Worm (Caenorhabditis elegans) whole organism, young adult: Measurements from ENCODE around the gene ttr-49.
A peak's percentile ranks its signal among the peaks of the same experiment; 100 is the strongest.

Experiments used
- B0035.1 ChIP-seq: sonication (generic microtip); optimal IDR thresholded peaks from 2 replicates; lab custom pipeline; 2016; ENCODE audit warnings: missing genetic modification characterization, mild to moderate bottlenecking, missing compliant biosample characterization, missing genotype, missing genetic modification reagents
- F55B11.4 ChIP-seq: sonication (generic microtip); optimal IDR thresholded peaks from 2 replicates; lab custom pipeline; 2016; ENCODE audit warnings: missing compliant biosample characterization, missing genetic modification characterization, borderline replicate concordance; ENCODE audit not compliant: insufficient read depth
- Y53G8AR.9 ChIP-seq: fragments of 200-800 bp; sonication (Bioruptor generic); conservative IDR thresholded peaks from 2 replicates; pipeline ENCODE4 v1.3.6; 2022; ENCODE audit warnings: missing genetic modification reagents, missing genetic modification characterization, missing compliant biosample characterization
- ceh-27 ChIP-seq: fragments of 200-800 bp; sonication (Bioruptor generic); optimal IDR thresholded peaks from 2 replicates; lab custom pipeline; 2018; ENCODE audit warnings: mild to moderate bottlenecking, missing genetic modification characterization, moderate library complexity, missing compliant biosample characterization
- dox-1 ChIP-seq: fragments of 200-800 bp; sonication (Bioruptor generic); IDR thresholded peaks from 2 replicates; pipeline ENCODE4 v1.3.6; 2022; ENCODE audit warnings: missing genetic modification reagents, missing genetic modification characterization, missing compliant biosample characterization
- fkh-3 ChIP-seq: sonication (generic microtip); optimal IDR thresholded peaks from 2 replicates; lab custom pipeline; 2016; ENCODE audit warnings: mild to moderate bottlenecking, missing genetic modification characterization, missing compliant biosample characterization
- hlh-12 ChIP-seq: sonication (generic microtip); optimal IDR thresholded peaks from 2 replicates; lab custom pipeline; 2016; ENCODE audit warnings: missing genetic modification characterization, missing compliant biosample characterization
- lin-26 ChIP-seq: fragments of 200-800 bp; sonication (Bioruptor generic); IDR thresholded peaks from 2 replicates; pipeline ENCODE4 v1.3.6; 2022; ENCODE audit warnings: missing genetic modification reagents, missing genetic modification characterization, missing compliant biosample characterization
- lin-54 ChIP-seq: fragments of 200-800 bp; sonication (Bioruptor generic); optimal IDR thresholded peaks from 2 replicates; lab custom pipeline; 2018; ENCODE audit warnings: mild to moderate bottlenecking, missing genetic modification characterization, missing compliant biosample characterization
- madf-3 ChIP-seq: fragments of 200-800 bp; sonication (Bioruptor generic); IDR thresholded peaks from 2 replicates; pipeline ENCODE4 v1.3.6; 2022; ENCODE audit warnings: missing genetic modification reagents, missing genetic modification characterization, missing compliant biosample characterization
- nfya-2 ChIP-seq: fragments of 200-800 bp; sonication (Bioruptor generic); IDR thresholded peaks from 2 replicates; pipeline ENCODE4 v1.3.6; 2022; ENCODE audit warnings: missing genetic modification reagents, missing genetic modification characterization, missing compliant biosample characterization
- repo-1 ChIP-seq: sonication (generic microtip); optimal IDR thresholded peaks from 2 replicates; lab custom pipeline; 2017; ENCODE audit warnings: mild to moderate bottlenecking, missing genetic modification characterization, missing compliant biosample characterization
- snpc-3.4 ChIP-seq: sonication (generic microtip); optimal IDR thresholded peaks from 2 replicates; lab custom pipeline; 2017; ENCODE audit warnings: missing genetic modification characterization, mild to moderate bottlenecking, missing compliant biosample characterization, antibody characterized with exemption, moderate library complexity, missing genotype, missing genetic modification reagents
- tlf-1 ChIP-seq: fragments of 200-800 bp; sonication (Bioruptor generic); optimal IDR thresholded peaks from 2 replicates; lab custom pipeline; 2018; ENCODE audit warnings: mild to moderate bottlenecking, missing genetic modification characterization, missing compliant biosample characterization
- zim-3 ChIP-seq: sonication (generic microtip); optimal IDR thresholded peaks from 2 replicates; lab custom pipeline; 2017; ENCODE audit warnings: mild to moderate bottlenecking, missing genetic modification characterization, moderate library complexity, missing compliant biosample characterization

The ttr-49 gene

DNA sequence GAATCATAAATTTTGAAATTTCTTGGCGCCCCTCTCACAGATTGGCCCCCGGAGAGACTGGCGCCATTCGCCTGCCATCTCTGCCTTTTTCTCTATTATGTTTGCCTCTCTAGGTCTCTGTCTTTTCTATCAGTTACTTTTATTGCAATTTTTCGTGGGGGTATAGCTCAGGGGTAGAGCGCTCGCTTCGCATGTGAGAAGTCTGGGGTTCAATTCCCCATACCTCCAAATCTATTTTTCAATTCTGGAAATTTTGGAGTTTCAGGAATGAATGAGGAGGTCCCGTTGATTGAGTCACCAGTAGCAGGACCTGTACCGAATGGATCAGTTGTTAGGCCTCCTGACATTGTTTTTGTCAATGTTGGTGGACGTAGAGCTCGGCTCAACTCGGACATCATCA lies 38.3 kb downstream of the ttr-49 start, which contains the start of gene kvs-3 (continued):
- TF ChIP-seq ceh-27 (GFP tag; lab: Kevin White, UChicago) = peak; percentile 77
- peak; percentile 82 for TF ChIP-seq repo-1 (tag; lab: Kevin White, UChicago)
- no peak for TF ChIP-seq tlf-1

- TF ChIP-seq lin-54 (no peak), B0035.1 (tag; lab: Kevin White, UChicago) (no peak), fkh-3 (tag; lab: Kevin White, UChicago) (no peak), Y53G8AR.9 (GFP tag; lab: Robert Waterston, UW) (no peak), F55B11.4 (no peak), snpc-3.4 (tag; lab: Kevin White, UChicago) (no peak), zim-3 (tag; lab: Kevin White, UChicago) (no peak), dox-1 (GFP tag; lab: Robert Waterston, UW) (no peak), lin-26 (no peak)
- TF ChIP-seq, all 124 proteins: peak for 0
These were observed 39.3 kb downstream of the ttr-49 start for ce11 chrV:9316970-9317369.

DNA sequence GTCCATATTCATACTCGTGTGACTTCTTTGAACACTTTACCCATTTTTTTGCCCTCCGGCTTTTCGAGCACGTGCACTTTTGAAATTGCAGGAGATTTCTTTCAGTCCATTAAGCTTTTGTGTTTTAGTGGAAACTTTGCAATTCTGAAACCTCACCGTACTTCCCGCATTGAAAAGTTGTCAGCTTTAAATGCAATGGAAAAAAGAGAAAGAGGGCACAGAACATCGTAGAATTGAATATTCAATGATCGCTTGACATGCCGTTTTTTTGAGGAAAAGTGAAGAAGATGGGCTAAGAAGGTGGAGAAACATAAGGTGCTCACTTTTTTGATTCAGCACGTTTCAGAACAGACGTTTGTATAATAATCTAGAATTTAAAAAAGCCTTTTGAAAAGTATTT lies 41.9 kb downstream of the ttr-49 start:
- TF ChIP-seq hlh-12 (tag; lab: Kevin White, UChicago) = no peak

ce11 chrV:9312377-9312776 lies 43.9 kb downstream of the ttr-49 start:
- TF ChIP-seq nfya-2 = no peak
- 0 out of 2 replicates have a peak, but pooled peaks have one; percentile 3 for TF ChIP-seq madf-3 (GFP tag; lab: Robert Waterston, UW)
